Fruit fly (Drosophila melanogaster) whole organism, embryonic: Measurements from ENCODE around the gene AsnRS.

Experiments used
- Asciz ChIP-seq: fragments of 200-800 bp; sonication (Bioruptor generic); optimal IDR thresholded peaks from 2 replicates; lab custom pipeline; 2017; ENCODE audit warnings: missing biosample characterization, mild to moderate bottlenecking, missing genetic modification characterization, missing genetic modification reagents
- Awh ChIP-seq: fragments of 200-800 bp; sonication (Bioruptor generic); IDR thresholded peaks from 2 replicates; pipeline ENCODE4, ENCODE4 v1.3.6; 2022; ENCODE audit warnings: missing biosample characterization, missing genetic modification characterization
- CG11093 ChIP-seq: fragments of 200-800 bp; sonication (Bioruptor generic); IDR thresholded peaks from 3 replicates; pipeline ENCODE4 v1.3.6; 2022; ENCODE audit warnings: missing biosample characterization, missing genetic modification characterization
- CG11695 ChIP-seq: fragments of 200-800 bp; sonication (Bioruptor generic); IDR thresholded peaks from 3 replicates; pipeline ENCODE4 v1.3.6; 2022; ENCODE audit warnings: missing biosample characterization, missing genetic modification characterization
- CG15269 ChIP-seq: fragments of 200-800 bp; sonication (Bioruptor generic); optimal IDR thresholded peaks from 2 replicates; lab custom pipeline; 2018; ENCODE audit warnings: missing biosample characterization, mild to moderate bottlenecking, missing genetic modification characterization, moderate library complexity
- CG17186 ChIP-seq: fragments of 200-800 bp; sonication (Bioruptor generic); optimal IDR thresholded peaks from 3 replicates; lab custom pipeline; 2017; ENCODE audit warnings: missing biosample characterization, missing genetic modification reagents, missing genetic modification characterization
- CG3163 ChIP-seq: fragments of 200-800 bp; sonication (Bioruptor generic); optimal IDR thresholded peaks from 3 replicates; lab custom pipeline; 2016; ENCODE audit warnings: missing biosample characterization, missing genetic modification characterization
- CG34224 ChIP-seq: fragments of 200-800 bp; sonication (Bioruptor generic); IDR thresholded peaks from 3 replicates; pipeline ENCODE4 v1.3.6; 2022; ENCODE audit warnings: missing biosample characterization, missing genetic modification characterization; ENCODE audit not compliant: partially characterized antibody
- CG34376 ChIP-seq: fragments of 200-800 bp; sonication (Bioruptor generic); optimal IDR thresholded peaks from 2 replicates; lab custom pipeline; 2018; ENCODE audit warnings: missing biosample characterization, mild to moderate bottlenecking, missing genetic modification characterization
- CG3995 ChIP-seq: fragments of 200-800 bp; sonication (Bioruptor generic); optimal IDR thresholded peaks from 3 replicates; lab custom pipeline; 2016; ENCODE audit warnings: missing biosample characterization, missing genetic modification characterization
- CG4404 ChIP-seq: fragments of 200-800 bp; sonication (Bioruptor generic); IDR thresholded peaks from 2 replicates; pipeline ENCODE4 v1.3.6; 2022; ENCODE audit warnings: missing biosample characterization, missing genetic modification characterization
- CG4617 ChIP-seq: fragments of 200-800 bp; sonication (Bioruptor generic); optimal IDR thresholded peaks from 3 replicates; lab custom pipeline; 2016; ENCODE audit warnings: missing biosample characterization, missing genetic modification characterization, borderline replicate concordance
- CG7987 ChIP-seq: fragments of 200-800 bp; sonication (Bioruptor generic); optimal IDR thresholded peaks from 2 replicates; lab custom pipeline; 2018; ENCODE audit warnings: missing biosample characterization, mild to moderate bottlenecking, missing genetic modification characterization, moderate library complexity
- CG9727 ChIP-seq: fragments of 200-800 bp; sonication (Bioruptor generic); optimal IDR thresholded peaks from 3 replicates; lab custom pipeline; 2017; ENCODE audit warnings: missing biosample characterization, mild to moderate bottlenecking, missing genetic modification characterization
- CkIIα-i1 ChIP-seq: fragments of 200-800 bp; sonication (Bioruptor generic); IDR thresholded peaks from 2 replicates; pipeline ENCODE4 v1.3.6; 2022; ENCODE audit warnings: missing biosample characterization, missing genetic modification characterization
- CrebB ChIP-seq: fragments of 200-800 bp; sonication (Bioruptor generic); optimal IDR thresholded peaks from 3 replicates; lab custom pipeline; 2018; ENCODE audit warnings: missing biosample characterization, mild to moderate bottlenecking, missing genetic modification characterization
- Dek ChIP-seq: fragments of 200-800 bp; sonication (Bioruptor generic); optimal IDR thresholded peaks from 3 replicates; lab custom pipeline; 2019; ENCODE audit warnings: missing biosample characterization, mild to moderate bottlenecking, missing genetic modification characterization, moderate library complexity
- Dll ChIP-seq: fragments of 200-800 bp; sonication (Bioruptor generic); IDR thresholded peaks from 4 replicates; pipeline ENCODE4 v1.3.6; 2022; ENCODE audit warnings: missing biosample characterization, missing genetic modification characterization; ENCODE audit not compliant: partially characterized antibody
- Eip74EF ChIP-seq, 2 experiments: fragments of 200-800 bp in 1 of 2; fragments of >200 bp in 1 of 2; sonication (Bioruptor generic) in 1 of 2; optimal IDR thresholded peaks; 2 replicates each; lab custom pipeline; 2017 to 2019; ENCODE audit warnings: missing biosample characterization in 2 of 2, missing genetic modification characterization in 2 of 2, mild to moderate bottlenecking in 1 of 2, moderate library complexity in 1 of 2
- HLH3B ChIP-seq: fragments of 200-800 bp; sonication (Bioruptor generic); IDR thresholded peaks from 2 replicates; pipeline ENCODE4 v1.3.6; 2022; ENCODE audit warnings: missing biosample characterization, missing genetic modification characterization
- HLHmδ ChIP-seq: fragments of 200-800 bp; sonication (Bioruptor generic); optimal IDR thresholded peaks from 2 replicates; lab custom pipeline; 2018; ENCODE audit warnings: missing biosample characterization, mild to moderate bottlenecking, missing genetic modification characterization, moderate library complexity
- Hmr ChIP-seq: fragments of 200-800 bp; sonication (Bioruptor generic); optimal IDR thresholded peaks from 3 replicates; lab custom pipeline; 2017; ENCODE audit warnings: mild to moderate bottlenecking, missing biosample characterization, missing genetic modification reagents, missing genetic modification characterization
- MESR4 ChIP-seq: fragments of 200-800 bp; sonication (Bioruptor generic); optimal IDR thresholded peaks from 2 replicates; lab custom pipeline; 2018; ENCODE audit warnings: missing biosample characterization, mild to moderate bottlenecking, missing genetic modification characterization, moderate library complexity
- NK7.1 ChIP-seq: fragments of 200-800 bp; sonication (Bioruptor generic); optimal IDR thresholded peaks from 3 replicates; lab custom pipeline; 2016; ENCODE audit warnings: missing biosample characterization, missing genetic modification characterization
- NfI ChIP-seq: fragments of 200-800 bp; sonication (Bioruptor generic); optimal IDR thresholded peaks from 3 replicates; lab custom pipeline; 2018; ENCODE audit warnings: missing biosample characterization, mild to moderate bottlenecking, missing genetic modification characterization, moderate library complexity
- Pdp1 ChIP-seq, 2 experiments: fragments of 200-800 bp; sonication (Bioruptor generic); optimal IDR thresholded peaks; 3 replicates each; lab custom pipeline; 2016; ENCODE audit warnings: missing biosample characterization in 2 of 2, missing genetic modification characterization in 2 of 2, mild to moderate bottlenecking in 1 of 2, moderate library complexity in 1 of 2
- Spps ChIP-seq: fragments of 200-800 bp; sonication (Bioruptor generic); optimal IDR thresholded peaks from 2 replicates; lab custom pipeline; 2018; ENCODE audit warnings: missing biosample characterization, mild to moderate bottlenecking, missing genetic modification characterization
- Sry-β ChIP-seq: fragments of 200-800 bp; sonication (Bioruptor generic); optimal IDR thresholded peaks from 2 replicates; lab custom pipeline; 2018; ENCODE audit warnings: missing biosample characterization, mild to moderate bottlenecking, missing genetic modification characterization, moderate library complexity
- Trl ChIP-seq, 3 experiments: fragments of >200 bp in 2 of 3; fragments of 200-800 bp in 1 of 3; sonication (Bioruptor generic) in 1 of 3; optimal IDR thresholded peaks; 2 replicates in 1 of 3; 3 replicates in 2 of 3; lab custom pipeline; 2016 to 2017; ENCODE audit warnings: missing biosample characterization in 1 of 3, missing genetic modification characterization in 1 of 3
- abd-A ChIP-seq: fragments of 200-800 bp; sonication (Bioruptor generic); optimal IDR thresholded peaks from 3 replicates; lab custom pipeline; 2019; ENCODE audit warnings: missing biosample characterization, mild to moderate bottlenecking, missing genetic modification characterization, moderate library complexity
- caup ChIP-seq: fragments of 200-800 bp; sonication (Bioruptor generic); optimal IDR thresholded peaks from 3 replicates; lab custom pipeline; 2017; ENCODE audit warnings: missing biosample characterization, mild to moderate bottlenecking, missing genetic modification characterization, moderate library complexity; ENCODE audit not compliant: severe bottlenecking
- exex ChIP-seq: fragments of 200-800 bp; sonication (Bioruptor generic); optimal IDR thresholded peaks from 4 replicates; lab custom pipeline; 2018; ENCODE audit warnings: missing biosample characterization, mild to moderate bottlenecking, missing genetic modification characterization, moderate library complexity
- fd102C ChIP-seq: fragments of 200-800 bp; sonication (Bioruptor generic); optimal IDR thresholded peaks from 2 replicates; lab custom pipeline; 2018; ENCODE audit warnings: missing biosample characterization, mild to moderate bottlenecking, missing genetic modification characterization, moderate library complexity
- grn ChIP-seq: fragments of 200-800 bp; sonication (Bioruptor generic); optimal IDR thresholded peaks from 3 replicates; lab custom pipeline; 2017; ENCODE audit warnings: missing biosample characterization, missing genetic modification characterization
- gro ChIP-seq: fragments of 200-800 bp; sonication (Bioruptor generic); optimal IDR thresholded peaks from 2 replicates; lab custom pipeline; 2016; ENCODE audit warnings: missing biosample characterization, missing genetic modification characterization
- ham ChIP-seq: fragments of 200-800 bp; sonication (Bioruptor generic); IDR thresholded peaks from 2 replicates; pipeline ENCODE4 v1.3.6; 2022; ENCODE audit warnings: missing biosample characterization, missing genetic modification characterization
- jumu ChIP-seq: fragments of 200-800 bp; sonication (Bioruptor generic); optimal IDR thresholded peaks from 3 replicates; lab custom pipeline; 2016; ENCODE audit warnings: missing biosample characterization, missing genetic modification characterization
- ken ChIP-seq: fragments of 200-800 bp; sonication (Bioruptor generic); IDR thresholded peaks from 3 replicates; pipeline ENCODE4 v1.3.6; 2022; ENCODE audit warnings: missing biosample characterization, missing genetic modification characterization
- odd ChIP-seq: fragments of 200-800 bp; sonication (Bioruptor generic); optimal IDR thresholded peaks from 2 replicates; lab custom pipeline; 2017; ENCODE audit warnings: missing biosample characterization, mild to moderate bottlenecking, missing genetic modification characterization
- pzg ChIP-seq: fragments of 200-800 bp; sonication (Bioruptor generic); optimal IDR thresholded peaks from 3 replicates; lab custom pipeline; 2018; ENCODE audit warnings: missing biosample characterization, mild to moderate bottlenecking, missing genetic modification characterization, moderate library complexity
- ro ChIP-seq: fragments of 200-800 bp; sonication (Bioruptor generic); IDR thresholded peaks from 2 replicates; pipeline ENCODE4 v1.3.6; 2022; ENCODE audit warnings: missing biosample characterization, missing genetic modification characterization
- row ChIP-seq: fragments of 200-800 bp; sonication (Bioruptor generic); IDR thresholded peaks from 3 replicates; pipeline ENCODE4 v1.3.6; 2022; ENCODE audit warnings: missing biosample characterization, missing genetic modification characterization
- sd ChIP-seq: fragments of 200-800 bp; sonication (Bioruptor generic); optimal IDR thresholded peaks from 3 replicates; lab custom pipeline; 2018; ENCODE audit warnings: missing biosample characterization, mild to moderate bottlenecking, missing genetic modification characterization, moderate library complexity
- seq ChIP-seq: fragments of 200-800 bp; sonication (Bioruptor generic); IDR thresholded peaks from 2 replicates; pipeline ENCODE4 v1.3.6; 2022; ENCODE audit warnings: missing biosample characterization, missing genetic modification characterization
- sna ChIP-seq: fragments of 200-800 bp; sonication (Bioruptor generic); IDR thresholded peaks from 2 replicates; pipeline ENCODE4 v1.3.6; 2022; ENCODE audit warnings: missing biosample characterization, missing genetic modification characterization; ENCODE audit not compliant: partially characterized antibody
- tio ChIP-seq: fragments of 200-800 bp; sonication (Bioruptor generic); optimal IDR thresholded peaks from 2 replicates; lab custom pipeline; 2017; ENCODE audit warnings: missing biosample characterization, missing genetic modification characterization, inconsistent platforms
- vvl ChIP-seq: fragments of 200-800 bp; sonication (Bioruptor generic); IDR thresholded peaks from 2 replicates; pipeline ENCODE4 v1.3.6; 2022; ENCODE audit warnings: missing biosample characterization, missing genetic modification characterization

Gene AsnRS

DNA sequence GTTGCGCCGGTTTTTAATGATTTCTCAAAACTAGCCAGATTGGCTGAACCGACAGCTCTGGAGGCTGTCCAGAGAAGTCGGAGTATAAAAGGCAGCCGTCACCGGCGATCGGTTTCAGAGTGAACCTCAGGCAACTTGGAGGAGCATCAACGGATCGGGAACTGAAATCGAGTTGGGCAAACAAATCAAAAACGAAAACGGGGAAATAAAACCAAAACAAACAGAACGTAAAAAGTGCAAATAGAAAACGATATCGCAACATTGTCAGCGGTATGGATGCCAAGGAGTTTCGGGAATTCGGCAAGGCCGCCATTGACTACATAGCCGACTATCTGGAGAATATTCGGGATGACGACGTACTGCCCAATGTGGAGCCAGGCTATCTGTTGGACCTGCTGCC is 20.0 kb downstream of the AsnRS start:
- TF ChIP-seq ken (0 out of 3 replicates have a peak, but pooled peaks have one; percentile 13), CG7987 (GFP tag; lab: Kevin White, UChicago) (no peak), row (GFP tag; lab: Robert Waterston, UW) (peak; percentile 11; the same call in 1 of the 3 replicates), CrebB (no peak), CkIIα-i1 (GFP tag; lab: Robert Waterston, UW) (no peak), Asciz (GFP tag; lab: Kevin White, UChicago) (no peak), Dll (no peak), Sry-β (peak; percentile 75), pzg (GFP tag; lab: Kevin White, UChicago) (no peak)

DNA sequence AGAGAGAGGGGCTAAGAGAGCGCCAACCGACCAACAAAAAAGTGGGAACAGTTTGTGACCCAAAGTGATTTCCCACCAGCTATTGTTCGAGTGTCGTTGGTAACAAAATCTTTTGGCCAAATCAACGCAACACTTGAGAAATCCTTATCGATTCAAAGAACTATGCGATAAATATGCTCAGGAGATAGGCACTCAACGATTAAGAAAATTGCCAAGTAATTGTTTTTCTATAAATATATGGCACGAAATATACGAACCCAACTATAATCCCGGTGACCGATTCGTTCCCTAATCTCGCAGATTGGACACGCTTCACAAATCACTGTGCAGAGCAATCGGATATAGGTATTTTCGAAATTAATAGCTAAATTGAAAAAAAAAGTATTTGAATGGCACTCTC is 20.6 kb downstream of the AsnRS start:
- TF ChIP-seq exex (tag; lab: Kevin White, UChicago), result peak; percentile 97
- no peak for TF ChIP-seq CG34224
- no peak for TF ChIP-seq sna (GFP tag; lab: Robert Waterston, UW)
- TF ChIP-seq tio, result no peak
- TF ChIP-seq Hmr, result no peak
- no peak for TF ChIP-seq Dek
- TF ChIP-seq CG9727 (GFP tag; lab: Kevin White, UChicago), result no peak
- TF ChIP-seq grn, result peak; percentile 42
- no peak for TF ChIP-seq ro (GFP tag; lab: Robert Waterston, UW)
- TF ChIP-seq NK7.1 (GFP tag; lab: Kevin White, UChicago), result no peak
- TF ChIP-seq HLH3B (GFP tag; lab: Robert Waterston, UW), result no peak
- TF ChIP-seq Spps (tag; lab: Kevin White, UChicago), result no peak
- TF ChIP-seq caup (GFP tag; lab: Kevin White, UChicago), result no peak
- TF ChIP-seq sd (tag; lab: Kevin White, UChicago), result peak; percentile 29
- no peak for TF ChIP-seq CG3995 (GFP tag; lab: Kevin White, UChicago)
- TF ChIP-seq fd102C (GFP tag; lab: Kevin White, UChicago), result no peak
- peak; percentile 46 for TF ChIP-seq CG3163
- peak in 1 of 2 experiments; percentile 18 for TF ChIP-seq Trl (optimal IDR thresholded peaks at IDR 0.05; lab: Kevin White, UChicago)
- no peak for TF ChIP-seq Trl (GFP tag; optimal IDR thresholded peaks at IDR 0.05; lab: Kevin White, UChicago)
- no peak for TF ChIP-seq HLHmδ (GFP tag; lab: Kevin White, UChicago)
- TF ChIP-seq jumu (GFP tag; lab: Kevin White, UChicago), result no peak
- no peak for TF ChIP-seq CG17186 (GFP tag; lab: Kevin White, UChicago)
- peak; percentile 31 for TF ChIP-seq CG34376
- no peak for TF ChIP-seq NfI (GFP tag; lab: Kevin White, UChicago)
- no peak for TF ChIP-seq MESR4 (GFP tag; lab: Kevin White, UChicago)
- no peak for TF ChIP-seq seq
- TF ChIP-seq ham (GFP tag; lab: Robert Waterston, UW), result no peak

DNA sequence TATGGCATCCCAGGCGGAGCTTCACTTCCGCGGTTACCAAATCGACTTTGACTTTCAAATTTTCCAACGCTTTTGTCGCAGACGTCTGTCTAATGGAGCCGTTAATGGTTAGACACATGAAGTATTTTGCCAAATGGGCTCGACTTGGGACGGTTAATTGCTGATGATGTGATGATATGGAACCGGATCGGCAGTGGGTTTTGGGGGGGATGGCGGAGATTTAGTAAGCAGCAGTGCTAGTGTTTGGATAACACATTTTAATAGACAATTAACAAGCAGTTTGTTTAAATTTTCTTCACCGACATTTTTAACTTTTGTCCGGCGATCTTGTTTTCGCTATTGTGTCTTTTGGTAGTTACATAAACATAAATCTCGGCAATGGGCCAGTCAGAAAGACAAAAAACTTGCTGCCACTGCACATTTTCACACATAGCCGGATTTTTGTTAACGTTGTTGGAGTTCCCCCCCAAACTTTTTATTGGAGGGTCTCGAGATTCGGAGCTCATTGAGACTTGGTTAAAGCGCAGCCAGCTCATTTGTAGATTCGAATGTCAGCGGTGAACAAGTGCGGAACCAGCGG is 22.0 kb downstream of the AsnRS start, which contains the start of gene amd:
Gene amd, plus strand, starts transcription at position 530 of the 580 bp plus-strand sequence.
- no peak for TF ChIP-seq CG4404 (GFP tag; lab: Robert Waterston, UW)
- TF ChIP-seq sd (tag; lab: Kevin White, UChicago), result peak; percentile 29
- TF ChIP-seq odd (GFP tag; lab: Kevin White, UChicago), result no peak
- TF ChIP-seq CG15269 (tag; lab: Kevin White, UChicago), result peak; percentile 10
- TF ChIP-seq Eip74EF (GFP tag; optimal IDR thresholded peaks at IDR 0.05; lab: Kevin White, UChicago), result peak in 1 of 2 experiments; percentile 77
- TF ChIP-seq Pdp1 (GFP tag; optimal IDR thresholded peaks at IDR 0.05; lab: Kevin White, UChicago), result peak in 1 of 2 experiments; percentile 53
- TF ChIP-seq Dek, result no peak
- TF ChIP-seq CG11695 (GFP tag; lab: Robert Waterston, UW), result no peak
- no peak for TF ChIP-seq gro (GFP tag; lab: Kevin White, UChicago)
- TF ChIP-seq grn, result peak; percentile 49
- TF ChIP-seq CG11093 (GFP tag; lab: Robert Waterston, UW), result no peak
- no peak for TF ChIP-seq CG4617 (GFP tag; lab: Kevin White, UChicago)
- TF ChIP-seq Awh (GFP tag; lab: Robert Waterston, UW), result peak; percentile 66; the same call in 1 of the 2 replicates
- peak; percentile 46; the same call in 1 of the 2 replicates for TF ChIP-seq vvl (GFP tag; lab: Robert Waterston, UW)
- TF ChIP-seq abd-A (tag; lab: Kevin White, UChicago), result peak; percentile 72
